Fruit fly (Drosophila melanogaster) whole organism, embryonic: ENCODE data around the gene RpS28a.

Experiments used
- ATbp ChIP-seq: fragments of 200-800 bp; sonication (Bioruptor generic); optimal IDR thresholded peaks from 2 replicates; lab custom pipeline; 2017; ENCODE audit warnings: missing biosample characterization, mild to moderate bottlenecking, missing genetic modification characterization, missing genetic modification reagents
- BEAF-32 ChIP-seq: fragments of 200-800 bp; sonication (Bioruptor generic); optimal IDR thresholded peaks from 3 replicates; lab custom pipeline; 2017; ENCODE audit warnings: missing biosample characterization, missing genetic modification characterization, mild to moderate bottlenecking, moderate library complexity, missing genetic modification reagents
- CG1024 ChIP-seq: fragments of 200-800 bp; sonication (Bioruptor generic); IDR thresholded peaks from 2 replicates; pipeline ENCODE4 v1.3.6; 2022; ENCODE audit warnings: missing biosample characterization, missing genetic modification characterization
- CG10431 ChIP-seq: fragments of 200-800 bp; sonication (Bioruptor generic); optimal IDR thresholded peaks from 3 replicates; lab custom pipeline; 2018; ENCODE audit warnings: missing biosample characterization, mild to moderate bottlenecking, missing genetic modification characterization
- CG11085 ChIP-seq: fragments of 200-800 bp; sonication (Bioruptor generic); IDR thresholded peaks from 2 replicates; pipeline ENCODE4 v1.3.6; 2022; ENCODE audit warnings: missing biosample characterization, missing genetic modification characterization
- CG11247 ChIP-seq: fragments of 200-800 bp; sonication (Bioruptor generic); IDR thresholded peaks from 2 replicates; pipeline ENCODE4 v1.3.6; 2022; ENCODE audit warnings: missing biosample characterization, missing genetic modification characterization
- CG11723 ChIP-seq: fragments of 200-800 bp; sonication (Bioruptor generic); optimal IDR thresholded peaks from 2 replicates; lab custom pipeline; 2017; ENCODE audit warnings: missing biosample characterization, mild to moderate bottlenecking, missing genetic modification characterization
- CG16779 ChIP-seq: fragments of 200-800 bp; sonication (Bioruptor generic); IDR thresholded peaks from 2 replicates; pipeline ENCODE4 v1.3.6; 2022; ENCODE audit warnings: missing biosample characterization, missing genetic modification characterization
- CG16813 ChIP-seq: fragments of 200-800 bp; sonication (Bioruptor generic); IDR thresholded peaks from 3 replicates; pipeline ENCODE4 v1.3.6; 2022; ENCODE audit warnings: missing biosample characterization, missing genetic modification characterization; ENCODE audit not compliant: partially characterized antibody
- CG17802 ChIP-seq: fragments of 200-800 bp; sonication (Bioruptor generic); optimal IDR thresholded peaks from 2 replicates; lab custom pipeline; 2018; ENCODE audit warnings: missing biosample characterization, mild to moderate bottlenecking, missing genetic modification characterization, moderate library complexity
- CG18262 ChIP-seq: fragments of 200-800 bp; optimal IDR thresholded peaks from 3 replicates; lab custom pipeline; 2019; ENCODE audit warnings: missing biosample characterization, mild to moderate bottlenecking, missing genetic modification characterization, moderate library complexity
- CG2678 ChIP-seq: fragments of 200-800 bp; sonication (Bioruptor generic); optimal IDR thresholded peaks from 3 replicates; lab custom pipeline; 2019; ENCODE audit warnings: missing biosample characterization, mild to moderate bottlenecking, missing genetic modification characterization, moderate library complexity
- CG33213 ChIP-seq: fragments of 200-800 bp; sonication (Bioruptor generic); optimal IDR thresholded peaks from 3 replicates; lab custom pipeline; 2016; ENCODE audit warnings: missing biosample characterization, missing genetic modification characterization
- CG4424 ChIP-seq: fragments of 200-800 bp; sonication (Bioruptor generic); optimal IDR thresholded peaks from 3 replicates; lab custom pipeline; 2016; ENCODE audit warnings: missing biosample characterization, missing genetic modification characterization
- CG4617 ChIP-seq: fragments of 200-800 bp; sonication (Bioruptor generic); optimal IDR thresholded peaks from 3 replicates; lab custom pipeline; 2016; ENCODE audit warnings: missing biosample characterization, missing genetic modification characterization, borderline replicate concordance
- CG6175 ChIP-seq: fragments of 200-800 bp; sonication (Bioruptor generic); IDR thresholded peaks from 3 replicates; pipeline ENCODE4 v1.3.6; 2022; ENCODE audit warnings: missing biosample characterization, missing genetic modification characterization
- CG6791 ChIP-seq: fragments of 200-800 bp; sonication (Bioruptor generic); IDR thresholded peaks from 3 replicates; pipeline ENCODE4 v1.3.6; 2022; ENCODE audit warnings: missing biosample characterization, missing genetic modification characterization; ENCODE audit not compliant: partially characterized antibody
- CG6854 ChIP-seq: fragments of 200-800 bp; sonication (Bioruptor generic); optimal IDR thresholded peaks from 3 replicates; lab custom pipeline; 2017; ENCODE audit warnings: missing biosample characterization, mild to moderate bottlenecking, missing genetic modification characterization
- CG8281 ChIP-seq: fragments of 200-800 bp; sonication (Bioruptor generic); optimal IDR thresholded peaks from 2 replicates; lab custom pipeline; 2018; ENCODE audit warnings: missing biosample characterization, mild to moderate bottlenecking, missing genetic modification characterization, moderate library complexity
- CG9727 ChIP-seq: fragments of 200-800 bp; sonication (Bioruptor generic); optimal IDR thresholded peaks from 3 replicates; lab custom pipeline; 2017; ENCODE audit warnings: missing biosample characterization, mild to moderate bottlenecking, missing genetic modification characterization
- CG9817 ChIP-seq: fragments of 200-800 bp; sonication (Bioruptor generic); optimal IDR thresholded peaks from 2 replicates; lab custom pipeline; 2018; ENCODE audit warnings: missing biosample characterization, mild to moderate bottlenecking, missing genetic modification characterization, moderate library complexity
- CHES-1-like ChIP-seq: fragments of 200-800 bp; sonication (Bioruptor generic); optimal IDR thresholded peaks from 2 replicates; lab custom pipeline; 2016; ENCODE audit warnings: missing biosample characterization, missing genetic modification characterization
- Drgx ChIP-seq: fragments of 200-800 bp; sonication (Bioruptor generic); IDR thresholded peaks from 2 replicates; pipeline ENCODE4 v1.3.6; 2022; ENCODE audit warnings: missing biosample characterization, missing genetic modification characterization
- Ets65A ChIP-seq: fragments of 200-800 bp; sonication (Bioruptor generic); peaks from one replicate; lab custom pipeline; 2016; ENCODE audit warnings: missing biosample characterization, missing genetic modification characterization
- HLH4C ChIP-seq: fragments of 200-800 bp; sonication (Bioruptor generic); IDR thresholded peaks from 3 replicates; pipeline ENCODE4 v1.3.6; 2022; ENCODE audit warnings: missing biosample characterization, missing genetic modification characterization; ENCODE audit not compliant: partially characterized antibody
- Hmr ChIP-seq: fragments of 200-800 bp; sonication (Bioruptor generic); optimal IDR thresholded peaks from 3 replicates; lab custom pipeline; 2017; ENCODE audit warnings: mild to moderate bottlenecking, missing biosample characterization, missing genetic modification reagents, missing genetic modification characterization
- Hmx ChIP-seq: fragments of 200-800 bp; sonication (Bioruptor generic); optimal IDR thresholded peaks from 2 replicates; lab custom pipeline; 2016; ENCODE audit warnings: missing biosample characterization, missing genetic modification characterization
- Lhr ChIP-seq: fragments of 200-800 bp; sonication (Bioruptor generic); optimal IDR thresholded peaks from 3 replicates; lab custom pipeline; 2017; ENCODE audit warnings: mild to moderate bottlenecking, missing biosample characterization, missing genetic modification reagents, missing genetic modification characterization
- Max ChIP-seq: fragments of 200-800 bp; sonication (Bioruptor generic); optimal IDR thresholded peaks from 2 replicates; lab custom pipeline; 2016; ENCODE audit warnings: missing biosample characterization, mild to moderate bottlenecking, missing genetic modification characterization
- Med ChIP-seq: fragments of 200-800 bp; sonication (Bioruptor generic); peaks from one replicate; lab custom pipeline; 2016; ENCODE audit warnings: missing biosample characterization, missing genetic modification characterization, mild to moderate bottlenecking, inconsistent platforms, moderate library complexity
- Nf-YB ChIP-seq: fragments of 200-800 bp; sonication (Bioruptor generic); optimal IDR thresholded peaks from 3 replicates; lab custom pipeline; 2019; ENCODE audit warnings: missing biosample characterization, mild to moderate bottlenecking, missing genetic modification characterization, moderate library complexity
- Nf-YC ChIP-seq: fragments of 200-800 bp; optimal IDR thresholded peaks from 3 replicates; lab custom pipeline; 2019; ENCODE audit warnings: missing biosample characterization, mild to moderate bottlenecking, missing genetic modification characterization, moderate library complexity
- Oaz ChIP-seq: fragments of 200-800 bp; sonication (Bioruptor generic); IDR thresholded peaks from 2 replicates; pipeline ENCODE4 v1.3.6; 2022; ENCODE audit warnings: missing biosample characterization, missing genetic modification characterization
- Scr ChIP-seq: fragments of 200-800 bp; sonication (Bioruptor generic); IDR thresholded peaks from 2 replicates; pipeline ENCODE4 v1.3.6; 2022; ENCODE audit warnings: missing biosample characterization, missing genetic modification characterization; ENCODE audit not compliant: partially characterized antibody
- Ssrp ChIP-seq: fragments of 200-800 bp; sonication (Bioruptor generic); optimal IDR thresholded peaks from 2 replicates; lab custom pipeline; 2018; ENCODE audit warnings: missing biosample characterization, mild to moderate bottlenecking, missing genetic modification characterization, moderate library complexity
- Stat92E ChIP-seq, 3 experiments: fragments of >200 bp in 2 of 3; fragments of 200-800 bp in 1 of 3; sonication (Bioruptor generic) in 1 of 3; optimal IDR thresholded peaks; 2 replicates each; lab custom pipeline; 2017 to 2019; ENCODE audit warnings: missing biosample characterization in 3 of 3, missing genetic modification characterization in 3 of 3, mild to moderate bottlenecking in 1 of 3, moderate library complexity in 1 of 3
- chn ChIP-seq: fragments of 200-800 bp; sonication (Bioruptor generic); optimal IDR thresholded peaks from 2 replicates; lab custom pipeline; 2016; ENCODE audit warnings: missing biosample characterization, missing genetic modification characterization
- da ChIP-seq: fragments of 200-800 bp; sonication (Bioruptor generic); optimal IDR thresholded peaks from 2 replicates; lab custom pipeline; 2016; ENCODE audit warnings: missing biosample characterization, missing genetic modification characterization
- exex ChIP-seq: fragments of 200-800 bp; sonication (Bioruptor generic); optimal IDR thresholded peaks from 4 replicates; lab custom pipeline; 2018; ENCODE audit warnings: missing biosample characterization, mild to moderate bottlenecking, missing genetic modification characterization, moderate library complexity
- gsb ChIP-seq: fragments of 200-800 bp; sonication (Bioruptor generic); IDR thresholded peaks from 2 replicates; pipeline ENCODE4 v1.3.6; 2022; ENCODE audit warnings: missing biosample characterization, missing genetic modification characterization
- hb ChIP-seq: fragments of 200-800 bp; sonication (Bioruptor generic); IDR thresholded peaks from 3 replicates; pipeline ENCODE4 v1.3.6; 2022; ENCODE audit warnings: missing biosample characterization, missing genetic modification characterization; ENCODE audit not compliant: partially characterized antibody
- lmd ChIP-seq: fragments of 200-800 bp; sonication (Bioruptor generic); IDR thresholded peaks from 2 replicates; pipeline ENCODE4 v1.3.6; 2022; ENCODE audit warnings: missing biosample characterization, missing genetic modification characterization
- maf-S ChIP-seq: fragments of 200-800 bp; sonication (Bioruptor generic); optimal IDR thresholded peaks from 2 replicates; lab custom pipeline; 2016; ENCODE audit warnings: missing biosample characterization, missing genetic modification characterization
- mld ChIP-seq: fragments of 200-800 bp; sonication (Bioruptor generic); IDR thresholded peaks from 3 replicates; pipeline ENCODE4 v1.3.6; 2022; ENCODE audit warnings: missing biosample characterization, missing genetic modification characterization; ENCODE audit not compliant: partially characterized antibody
- oc ChIP-seq: fragments of 200-800 bp; sonication (Bioruptor generic); optimal IDR thresholded peaks from 2 replicates; lab custom pipeline; 2018; ENCODE audit warnings: missing biosample characterization, mild to moderate bottlenecking, missing genetic modification characterization, moderate library complexity
- odd ChIP-seq: fragments of 200-800 bp; sonication (Bioruptor generic); optimal IDR thresholded peaks from 2 replicates; lab custom pipeline; 2017; ENCODE audit warnings: missing biosample characterization, mild to moderate bottlenecking, missing genetic modification characterization
- pum ChIP-seq: fragments of 200-800 bp; sonication (Bioruptor generic); optimal IDR thresholded peaks from 2 replicates; lab custom pipeline; 2016; ENCODE audit warnings: missing biosample characterization, missing genetic modification characterization
- sob ChIP-seq: fragments of 200-800 bp; sonication (Bioruptor generic); IDR thresholded peaks from 2 replicates; pipeline ENCODE4 v1.3.6; 2022; ENCODE audit warnings: missing biosample characterization, missing genetic modification characterization
- zf30C ChIP-seq: fragments of 200-800 bp; sonication (Bioruptor generic); optimal IDR thresholded peaks from 3 replicates; lab custom pipeline; 2018; ENCODE audit warnings: missing biosample characterization, mild to moderate bottlenecking, missing genetic modification characterization

The RpS28a gene

DNA sequence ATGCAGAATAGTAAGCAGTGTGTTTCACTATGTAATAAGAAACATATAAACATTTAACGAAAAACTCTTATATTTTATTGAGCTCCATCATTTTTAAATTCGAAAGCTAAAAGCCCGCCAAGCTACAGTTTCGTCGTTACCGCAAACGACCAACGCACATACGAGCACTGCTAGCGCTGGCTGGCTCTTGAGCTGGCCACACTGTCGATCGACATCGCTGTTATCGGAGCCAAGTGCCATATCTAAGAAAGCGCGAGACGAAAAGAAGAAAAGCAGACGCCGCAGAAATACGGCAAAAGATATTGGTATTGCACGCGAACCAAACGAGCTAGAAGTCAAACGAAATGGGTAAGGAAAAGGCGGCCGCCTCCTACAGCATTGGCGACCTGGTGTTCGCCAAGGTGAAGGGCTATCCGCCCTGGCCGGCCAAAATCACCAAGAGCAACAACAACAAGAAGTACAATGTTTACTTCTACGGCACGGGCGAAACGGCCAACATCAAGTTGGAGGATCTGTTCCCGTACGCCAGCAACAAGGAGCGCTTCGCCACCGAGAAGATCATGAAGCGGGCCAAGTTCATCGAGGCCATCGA lies 30.1 kb upstream of the RpS28a start, which contains the start of gene Jasper (continued):
- TF ChIP-seq maf-S: no peak
- no peak for TF ChIP-seq da (GFP tag; lab: Kevin White, UChicago)
- peak; percentile 36 for TF ChIP-seq Nf-YC
- TF ChIP-seq CG4424 (GFP tag; lab: Kevin White, UChicago): no peak
- TF ChIP-seq exex (tag; lab: Kevin White, UChicago): no peak
- TF ChIP-seq Hmr (GFP tag; lab: Kevin White, UChicago): peak; percentile 19
- TF ChIP-seq Lhr (GFP tag; lab: Kevin White, UChicago): peak; percentile 49
- TF ChIP-seq Max (GFP tag; lab: Kevin White, UChicago): no peak
- no peak for TF ChIP-seq CG11723 (GFP tag; lab: Kevin White, UChicago)
- no peak for TF ChIP-seq mld (GFP tag; lab: Robert Waterston, UW)
- TF ChIP-seq CG33213: peak; percentile 75
- peak; percentile 17; the same call in 1 of the 2 replicates for TF ChIP-seq sob (GFP tag; lab: Robert Waterston, UW)
- TF ChIP-seq zf30C: no peak
- no peak for TF ChIP-seq gsb (GFP tag; lab: Robert Waterston, UW)
- peak; percentile 79 for TF ChIP-seq CHES-1-like (GFP tag; lab: Kevin White, UChicago)
- TF ChIP-seq odd (GFP tag; lab: Kevin White, UChicago): no peak
- peak; percentile 62 for TF ChIP-seq BEAF-32 (GFP tag; lab: Kevin White, UChicago)
- TF ChIP-seq pum (GFP tag; lab: Kevin White, UChicago): no peak
- TF ChIP-seq ATbp (GFP tag; lab: Kevin White, UChicago): no peak
- TF ChIP-seq Scr (GFP tag; lab: Robert Waterston, UW): peak; percentile 9; the same call in 1 of the 2 replicates
- TF ChIP-seq Stat92E (GFP tag; optimal IDR thresholded peaks at IDR 0.05; lab: Kevin White, UChicago): peak in 1 of 3 experiments; percentile 21
- TF ChIP-seq lmd (GFP tag; lab: Robert Waterston, UW): no peak
- no peak for TF ChIP-seq hb
- TF ChIP-seq CG9727: no peak
- no peak for TF ChIP-seq HLH4C (GFP tag; lab: Robert Waterston, UW)
- 0 out of 3 replicates have a peak, but pooled peaks have one; percentile 42 for TF ChIP-seq CG16813 (GFP tag; lab: Robert Waterston, UW)
- TF ChIP-seq Oaz (GFP tag; lab: Robert Waterston, UW): no peak
- no peak for TF ChIP-seq CG8281 (tag; lab: Kevin White, UChicago)
- no peak for TF ChIP-seq Nf-YB (GFP tag; lab: Kevin White, UChicago)
- no peak for TF ChIP-seq CG16779 (GFP tag; lab: Robert Waterston, UW)
- TF ChIP-seq CG9817 (tag; lab: Kevin White, UChicago): no peak
- TF ChIP-seq Drgx: no peak
- peak; percentile 70 for TF ChIP-seq CG4617
- TF ChIP-seq oc: no peak
- no peak for TF ChIP-seq CG6854 (GFP tag; lab: Kevin White, UChicago)
- no peak for TF ChIP-seq chn (GFP tag; lab: Kevin White, UChicago)
- TF ChIP-seq CG11247: no peak
- peak; percentile 59 for TF ChIP-seq CG6791
- TF ChIP-seq CG6175 (GFP tag; lab: Robert Waterston, UW): no peak
- no peak for TF ChIP-seq Ssrp (tag; lab: Kevin White, UChicago)
- TF ChIP-seq Hmx: no peak
- TF ChIP-seq CG18262 (tag; lab: Kevin White, UChicago): peak; percentile 9
- TF ChIP-seq CG17802: no peak
- TF ChIP-seq CG1024 (GFP tag; lab: Robert Waterston, UW): no peak
- TF ChIP-seq CG11085 (GFP tag; lab: Robert Waterston, UW): no peak
- no peak for TF ChIP-seq CG2678 (tag; lab: Kevin White, UChicago)
- no peak for TF ChIP-seq CG10431
- TF ChIP-seq Ets65A (GFP tag; lab: Kevin White, UChicago): no peak
- TF ChIP-seq Med (GFP tag; lab: Kevin White, UChicago): peak; percentile 95
